Worm (Caenorhabditis elegans) whole organism, L4 larva: ENCODE measurements around the gene K02F6.5.

Experiments
- D1046.2 ChIP-seq: fragments of 200-800 bp; sonication (Bioruptor generic); IDR thresholded peaks from 2 replicates; pipeline ENCODE4 v1.3.6; 2022; ENCODE audit warnings: missing genetic modification characterization, missing compliant biosample characterization
- ama-1 ChIP-seq: fragments of 150-350 bp; optimal IDR thresholded peaks from 2 replicates; lab custom pipeline; 2014; ENCODE audit warnings: inconsistent platforms, mixed read lengths
- lim-7 ChIP-seq: fragments of 200-800 bp; sonication (Bioruptor generic); IDR thresholded peaks from 2 replicates; pipeline ENCODE4 v1.3.6; 2022; ENCODE audit warnings: missing genetic modification characterization, missing compliant biosample characterization
- snpc-1.2 ChIP-seq: fragments of 200-800 bp; sonication (Bioruptor generic); IDR thresholded peaks from 2 replicates; pipeline ENCODE4 v1.3.6; 2022; ENCODE audit warnings: missing genetic modification reagents, missing genetic modification characterization, missing compliant biosample characterization
- snpc-4 ChIP-seq: fragments of 150-350 bp; optimal IDR thresholded peaks from 2 replicates; lab custom pipeline; 2014; ENCODE audit warnings: missing biosample characterization, missing genetic modification characterization
- vab-7 ChIP-seq: fragments of 200-800 bp; sonication (Bioruptor generic); IDR thresholded peaks from 2 replicates; pipeline ENCODE4 v1.3.6; 2022; ENCODE audit warnings: missing genetic modification reagents, missing genetic modification characterization, missing compliant biosample characterization
- zag-1 ChIP-seq: fragments of 150-350 bp; optimal IDR thresholded peaks from 2 replicates; lab custom pipeline; 2014; ENCODE audit warnings: missing biosample characterization, missing genetic modification characterization
- zfp-2 ChIP-seq: sonication (generic microtip); optimal IDR thresholded peaks from 2 replicates; lab custom pipeline; 2016; ENCODE audit warnings: mild to moderate bottlenecking, missing genetic modification characterization, missing compliant biosample characterization

DNA sequence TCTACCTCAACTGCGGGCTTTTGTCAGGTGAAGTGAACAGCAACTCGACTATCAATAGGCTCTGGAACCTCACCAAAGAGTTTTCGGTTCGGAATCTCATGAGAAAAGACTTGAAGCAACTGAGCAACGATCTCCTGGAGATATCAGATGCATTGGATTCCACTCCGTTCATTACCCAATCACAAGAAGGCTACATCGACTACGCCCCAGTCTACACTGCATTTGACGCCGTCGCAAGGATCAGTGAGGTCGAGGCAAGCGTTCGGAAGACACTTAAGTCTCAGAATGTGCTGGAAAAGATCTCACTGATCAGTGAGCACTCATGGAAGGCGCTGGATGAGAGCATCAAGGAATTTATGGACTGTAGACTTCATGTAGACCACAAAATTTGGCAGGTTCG, 43.7 kb downstream of the K02F6.5 start:
- TF ChIP-seq zfp-2 (tag; lab: Kevin White, UChicago) (no peak), vab-7 (GFP tag; lab: Robert Waterston, UW) (no peak), snpc-4 (tag; lab: Kevin White, UChicago) (no peak), ama-1 (lab: Kevin White, UChicago) (no peak), snpc-1.2 (no peak), D1046.2 (GFP tag; lab: Robert Waterston, UW) (no peak), zag-1 (no peak), lim-7 (GFP tag; lab: Robert Waterston, UW) (no peak)
